Fruit fly (Drosophila melanogaster) whole organism, prepupa: ENCODE measurements around the gene CG15262.

Source experiments
- Blimp-1 ChIP-seq: fragments of 200-800 bp; sonication (Bioruptor generic); optimal IDR thresholded peaks from 3 replicates; lab custom pipeline; 2017; ENCODE audit warnings: missing biosample characterization, missing genetic modification characterization, mild to moderate bottlenecking, moderate library complexity, missing genetic modification reagents
- CG10631 ChIP-seq: fragments of 200-800 bp; sonication (Bioruptor generic); optimal IDR thresholded peaks from 2 replicates; lab custom pipeline; 2016; ENCODE audit warnings: missing biosample characterization, missing genetic modification characterization
- CG10669 ChIP-seq: fragments of 200-800 bp; sonication (Bioruptor generic); optimal IDR thresholded peaks from 3 replicates; lab custom pipeline; 2018; ENCODE audit warnings: missing biosample characterization, mild to moderate bottlenecking, missing genetic modification characterization, moderate library complexity
- CG11294 ChIP-seq: fragments of 200-800 bp; sonication (Bioruptor generic); IDR thresholded peaks from 2 replicates; pipeline ENCODE4 v1.3.6; 2022; ENCODE audit warnings: missing biosample characterization, missing genetic modification characterization
- CG11762 ChIP-seq: fragments of 200-800 bp; sonication (Bioruptor generic); optimal IDR thresholded peaks from 3 replicates; lab custom pipeline; 2016; ENCODE audit warnings: missing biosample characterization, missing genetic modification characterization; ENCODE audit not compliant: insufficient read depth
- CG15336 ChIP-seq: fragments of 200-800 bp; sonication (Bioruptor generic); IDR thresholded peaks from 2 replicates; pipeline ENCODE4 v1.3.6; 2022; ENCODE audit warnings: missing biosample characterization, missing genetic modification characterization
- CG1621 ChIP-seq: fragments of 200-800 bp; sonication (Bioruptor generic); optimal IDR thresholded peaks from 3 replicates; lab custom pipeline; 2018; ENCODE audit warnings: missing biosample characterization, mild to moderate bottlenecking, missing genetic modification characterization
- CG3032 ChIP-seq: fragments of 200-800 bp; optimal IDR thresholded peaks from 2 replicates; lab custom pipeline; 2019; ENCODE audit warnings: missing biosample characterization, mild to moderate bottlenecking, missing genetic modification characterization, moderate library complexity
- CG31627 ChIP-seq: fragments of 200-800 bp; sonication (Bioruptor generic); optimal IDR thresholded peaks from 3 replicates; lab custom pipeline; 2016; ENCODE audit warnings: missing biosample characterization, missing genetic modification characterization
- CG34406 ChIP-seq: fragments of 200-800 bp; sonication (Bioruptor generic); optimal IDR thresholded peaks from 3 replicates; lab custom pipeline; 2016; ENCODE audit warnings: missing biosample characterization, missing genetic modification characterization
- CG4318 ChIP-seq: fragments of 200-800 bp; sonication (Bioruptor generic); optimal IDR thresholded peaks from 3 replicates; lab custom pipeline; 2017; ENCODE audit warnings: missing biosample characterization, mild to moderate bottlenecking, missing genetic modification characterization
- CG6163 ChIP-seq: fragments of 200-800 bp; sonication (Bioruptor generic); IDR thresholded peaks from 3 replicates; pipeline ENCODE4 v1.3.6; 2022; ENCODE audit warnings: missing biosample characterization, missing genetic modification characterization
- CG6276 ChIP-seq: fragments of 200-800 bp; sonication (Bioruptor generic); optimal IDR thresholded peaks from 2 replicates; lab custom pipeline; 2017; ENCODE audit warnings: missing biosample characterization, mild to moderate bottlenecking, missing genetic modification characterization
- CG6792 ChIP-seq: fragments of 200-800 bp; sonication (Bioruptor generic); optimal IDR thresholded peaks from 3 replicates; lab custom pipeline; 2016; ENCODE audit warnings: missing biosample characterization, missing genetic modification characterization
- CG6808 ChIP-seq: fragments of 200-800 bp; sonication (Bioruptor generic); optimal IDR thresholded peaks from 3 replicates; lab custom pipeline; 2017; ENCODE audit warnings: missing biosample characterization, missing genetic modification characterization, mild to moderate bottlenecking, moderate library complexity, missing genetic modification reagents
- CG6854 ChIP-seq: fragments of 200-800 bp; sonication (Bioruptor generic); optimal IDR thresholded peaks from 2 replicates; lab custom pipeline; 2017; ENCODE audit warnings: missing biosample characterization, mild to moderate bottlenecking, missing genetic modification characterization
- CG7368 ChIP-seq: fragments of 200-800 bp; sonication (Bioruptor generic); optimal IDR thresholded peaks from 3 replicates; lab custom pipeline; 2016; ENCODE audit warnings: missing biosample characterization, missing genetic modification characterization
- CG8632 ChIP-seq: fragments of 200-800 bp; sonication (Bioruptor generic); optimal IDR thresholded peaks from 3 replicates; lab custom pipeline; 2016; ENCODE audit warnings: missing biosample characterization, missing genetic modification characterization
- CG9139 ChIP-seq: fragments of 200-800 bp; sonication (Bioruptor generic); optimal IDR thresholded peaks from 3 replicates; lab custom pipeline; 2017; ENCODE audit warnings: missing biosample characterization, mild to moderate bottlenecking, missing genetic modification characterization
- Eip75B ChIP-seq: fragments of 200-800 bp; sonication (Bioruptor generic); optimal IDR thresholded peaks from 3 replicates; lab custom pipeline; 2016; ENCODE audit warnings: missing biosample characterization, missing genetic modification characterization
- Eip78C ChIP-seq: fragments of 200-800 bp; sonication (Bioruptor generic); peaks from one replicate; lab custom pipeline; 2016; ENCODE audit warnings: missing biosample characterization, missing genetic modification characterization
- Ets21C ChIP-seq: fragments of 200-800 bp; sonication (Bioruptor generic); optimal IDR thresholded peaks from 3 replicates; lab custom pipeline; 2016; ENCODE audit warnings: missing biosample characterization, missing genetic modification characterization
- Gug ChIP-seq: fragments of 200-800 bp; sonication (Bioruptor generic); IDR thresholded peaks from 2 replicates; pipeline ENCODE4 v1.3.6; 2022; ENCODE audit warnings: missing biosample characterization, missing genetic modification characterization
- Hr39 ChIP-seq: fragments of 200-800 bp; sonication (Bioruptor generic); optimal IDR thresholded peaks from 2 replicates; lab custom pipeline; 2016; ENCODE audit warnings: missing biosample characterization, missing genetic modification characterization
- Hr4 ChIP-seq: fragments of 200-800 bp; sonication (Bioruptor generic); optimal IDR thresholded peaks from 3 replicates; lab custom pipeline; 2016; ENCODE audit warnings: missing biosample characterization, missing genetic modification characterization
- Lpt ChIP-seq: fragments of 200-800 bp; sonication (Bioruptor generic); optimal IDR thresholded peaks from 3 replicates; lab custom pipeline; 2016; ENCODE audit warnings: missing biosample characterization, missing genetic modification characterization
- Met ChIP-seq: fragments of 200-800 bp; sonication (Bioruptor generic); optimal IDR thresholded peaks from 3 replicates; lab custom pipeline; 2016; ENCODE audit warnings: missing biosample characterization, missing genetic modification characterization
- OdsH ChIP-seq: fragments of 200-800 bp; sonication (Bioruptor generic); optimal IDR thresholded peaks from 3 replicates; lab custom pipeline; 2016; ENCODE audit warnings: missing biosample characterization, missing genetic modification characterization
- Smox ChIP-seq: fragments of 200-800 bp; sonication (Bioruptor generic); optimal IDR thresholded peaks from 3 replicates; lab custom pipeline; 2016; ENCODE audit warnings: missing biosample characterization, missing genetic modification characterization
- Sox15 ChIP-seq: fragments of 200-800 bp; sonication (Bioruptor generic); optimal IDR thresholded peaks from 3 replicates; lab custom pipeline; 2016; ENCODE audit warnings: missing biosample characterization, missing genetic modification characterization
- acj6 ChIP-seq: fragments of 200-800 bp; sonication (Bioruptor generic); optimal IDR thresholded peaks from 3 replicates; lab custom pipeline; 2016; ENCODE audit warnings: missing biosample characterization, missing genetic modification characterization
- cyc ChIP-seq: fragments of 200-800 bp; sonication (Bioruptor generic); optimal IDR thresholded peaks from 3 replicates; lab custom pipeline; 2016; ENCODE audit warnings: missing biosample characterization, missing genetic modification characterization
- dac ChIP-seq: fragments of 200-800 bp; sonication (Bioruptor generic); optimal IDR thresholded peaks from 2 replicates; lab custom pipeline; 2017; ENCODE audit warnings: missing biosample characterization, mild to moderate bottlenecking, missing genetic modification characterization
- dsx ChIP-seq: fragments of 200-800 bp; optimal IDR thresholded peaks from 3 replicates; lab custom pipeline; 2019; ENCODE audit warnings: missing biosample characterization, mild to moderate bottlenecking, missing genetic modification characterization, moderate library complexity; ENCODE audit not compliant: poor library complexity, severe bottlenecking
- esn ChIP-seq: fragments of 200-800 bp; sonication (Bioruptor generic); optimal IDR thresholded peaks from 2 replicates; lab custom pipeline; 2016; ENCODE audit warnings: missing biosample characterization, mild to moderate bottlenecking, missing genetic modification characterization, moderate library complexity
- fd59A ChIP-seq: fragments of 200-800 bp; sonication (Bioruptor generic); optimal IDR thresholded peaks from 2 replicates; lab custom pipeline; 2017; ENCODE audit warnings: missing biosample characterization, mild to moderate bottlenecking, missing genetic modification characterization, missing genetic modification reagents
- fkh ChIP-seq: fragments of 200-800 bp; sonication (Bioruptor generic); optimal IDR thresholded peaks from 3 replicates; lab custom pipeline; 2017; ENCODE audit warnings: missing biosample characterization, mild to moderate bottlenecking, missing genetic modification characterization, moderate library complexity
- lz ChIP-seq: fragments of 200-800 bp; sonication (Bioruptor generic); optimal IDR thresholded peaks from 3 replicates; lab custom pipeline; 2016; ENCODE audit warnings: missing biosample characterization, missing genetic modification characterization
- pdm3 ChIP-seq: fragments of 200-800 bp; sonication (Bioruptor generic); optimal IDR thresholded peaks from 3 replicates; lab custom pipeline; 2016; ENCODE audit warnings: missing biosample characterization, missing genetic modification characterization
- spab ChIP-seq: fragments of 200-800 bp; sonication (Bioruptor generic); optimal IDR thresholded peaks from 2 replicates; lab custom pipeline; 2017; ENCODE audit warnings: missing biosample characterization, mild to moderate bottlenecking, missing genetic modification characterization, missing genetic modification reagents
- ss ChIP-seq, 2 experiments: fragments of 200-800 bp; sonication (Bioruptor generic); optimal IDR thresholded peaks; 2 replicates in 1 of 2; 3 replicates in 1 of 2; lab custom pipeline; 2017 to 2018; ENCODE audit warnings: mild to moderate bottlenecking in 2 of 2, missing biosample characterization in 2 of 2, missing genetic modification characterization in 2 of 2, moderate library complexity in 1 of 2
- svp ChIP-seq: fragments of 200-800 bp; sonication (Bioruptor generic); peaks from one replicate; lab custom pipeline; 2016; ENCODE audit warnings: missing biosample characterization, missing genetic modification characterization
- vri ChIP-seq: fragments of 200-800 bp; sonication (Bioruptor generic); optimal IDR thresholded peaks from 3 replicates; lab custom pipeline; 2016; ENCODE audit warnings: missing biosample characterization, mild to moderate bottlenecking, missing genetic modification characterization

CG15262 gene

dm6 chr2L:15323196-15323595 is 25.6 kb downstream of the CG15262 start:
- TF ChIP-seq CG6792 (no peak), Blimp-1 (no peak), CG8632 (GFP tag; lab: Kevin White, UChicago) (no peak), CG9139 (no peak), Ets21C (GFP tag; lab: Kevin White, UChicago) (no peak), CG6163 (GFP tag; lab: Robert Waterston, UW) (no peak)

DNA sequence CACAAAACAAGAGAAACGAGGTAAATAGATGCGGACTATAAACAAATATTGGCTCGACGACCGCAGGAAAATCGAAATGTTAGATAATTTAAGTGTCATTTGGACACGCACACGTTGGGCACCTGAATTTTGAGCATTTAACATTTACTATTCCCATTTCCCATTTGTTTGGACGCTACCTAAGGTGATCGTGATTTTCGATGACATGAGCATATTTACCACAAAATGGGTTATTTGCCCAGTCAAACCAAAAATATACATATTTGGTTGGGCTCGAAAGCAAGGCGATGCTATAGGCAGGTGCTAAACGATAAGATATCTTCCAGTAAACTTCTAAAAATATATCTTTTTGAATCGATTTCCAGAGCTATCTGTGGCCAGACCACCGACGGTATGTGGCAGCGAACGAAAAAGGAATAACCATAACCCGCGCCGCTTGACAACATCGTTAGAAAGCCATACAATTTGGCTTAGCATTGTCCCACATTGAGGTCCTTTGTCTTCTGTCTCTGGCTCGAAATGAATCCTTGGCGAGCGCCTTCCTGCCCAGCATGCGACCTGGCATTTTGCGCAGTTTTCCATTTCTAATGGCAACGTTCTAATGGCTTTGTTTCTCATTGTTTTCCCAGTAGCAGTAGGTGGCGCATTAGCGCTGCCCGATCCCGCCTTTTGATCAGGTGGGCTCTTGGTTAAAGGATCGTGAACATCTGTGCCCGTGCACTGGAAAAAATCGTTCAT is 26.7 kb downstream of the CG15262 start:
- peak; percentile 83 for TF ChIP-seq fkh
- TF ChIP-seq fd59A (GFP tag; lab: Kevin White, UChicago) = no peak

dm6 chr2L:15325555-15326285 is 28.1 kb downstream of the CG15262 start:
- TF ChIP-seq CG11762 (GFP tag; lab: Kevin White, UChicago) (no peak), vri (GFP tag; lab: Kevin White, UChicago) (peak; percentile 0), CG3032 (tag; lab: Kevin White, UChicago) (no peak), Eip78C (GFP tag; lab: Kevin White, UChicago) (peak; percentile 54), svp (GFP tag; lab: Kevin White, UChicago) (peak; percentile 56), Smox (GFP tag; lab: Kevin White, UChicago) (peak; percentile 20), CG6808 (no peak), Met (GFP tag; lab: Kevin White, UChicago) (peak; percentile 9), CG34406 (no peak), Lpt (GFP tag; lab: Kevin White, UChicago) (no peak), CG6163 (GFP tag; lab: Robert Waterston, UW) (no peak), CG10669 (GFP tag; lab: Kevin White, UChicago) (no peak), fd59A (GFP tag; lab: Kevin White, UChicago) (no peak), CG6792 (no peak), CG15336 (no peak), Gug (GFP tag; lab: Robert Waterston, UW) (no peak), OdsH (GFP tag; lab: Kevin White, UChicago) (peak; percentile 14), CG1621 (tag; lab: Kevin White, UChicago) (no peak), Hr4 (GFP tag; lab: Kevin White, UChicago) (no peak), Hr39 (GFP tag; lab: Kevin White, UChicago) (peak; percentile 6), esn (GFP tag; lab: Kevin White, UChicago) (peak; percentile 16)

DNA sequence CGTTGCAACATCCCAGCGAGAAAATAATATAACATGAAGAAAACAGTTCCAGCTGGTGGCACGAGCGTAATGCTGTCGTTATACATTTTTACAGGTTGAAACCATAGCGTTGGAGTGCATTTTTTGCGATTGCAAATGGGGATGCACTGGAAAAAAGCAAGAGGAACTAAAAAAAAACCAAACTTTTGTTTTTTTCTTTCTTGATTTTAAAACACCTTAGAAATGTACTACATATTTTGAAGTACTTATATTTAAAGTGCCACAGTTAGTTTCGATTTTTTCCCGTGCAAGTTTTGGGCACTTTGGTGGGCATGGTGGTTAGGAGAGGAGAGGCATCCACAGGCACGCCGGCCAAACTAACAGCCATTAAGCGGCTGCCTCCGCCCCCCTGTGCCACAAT is 30.4 kb downstream of the CG15262 start:
- peak; percentile 22 for TF ChIP-seq CG6276 (GFP tag; lab: Kevin White, UChicago)
- no peak for TF ChIP-seq Sox15
- TF ChIP-seq CG31627 (GFP tag; lab: Kevin White, UChicago) = peak; percentile 64
- peak; percentile 3 for TF ChIP-seq CG34406
- no peak for TF ChIP-seq CG6854 (GFP tag; lab: Kevin White, UChicago)
- TF ChIP-seq CG6792 = peak; percentile 3
- peak; percentile 29 for TF ChIP-seq Ets21C (GFP tag; lab: Kevin White, UChicago)
- TF ChIP-seq spab (GFP tag; lab: Kevin White, UChicago) = no peak
- TF ChIP-seq dac (GFP tag; lab: Kevin White, UChicago) = no peak
- TF ChIP-seq CG4318 = peak; percentile 40
- TF ChIP-seq Eip75B = no peak
- peak; percentile 7 for TF ChIP-seq OdsH (GFP tag; lab: Kevin White, UChicago)
- TF ChIP-seq pdm3 = no peak
- peak; percentile 16 for TF ChIP-seq acj6
- no peak for TF ChIP-seq CG10631 (GFP tag; lab: Kevin White, UChicago)
- TF ChIP-seq fkh = no peak
- peak; percentile 23 for TF ChIP-seq lz
- peak; percentile 66 for TF ChIP-seq esn (GFP tag; lab: Kevin White, UChicago)
- TF ChIP-seq CG11294 (GFP tag; lab: Robert Waterston, UW) = no peak
- no peak for TF ChIP-seq dsx (GFP tag; lab: Kevin White, UChicago)
- peak; percentile 16 for TF ChIP-seq Smox (GFP tag; lab: Kevin White, UChicago)
- TF ChIP-seq ss (GFP tag; optimal IDR thresholded peaks at IDR 0.05; lab: Kevin White, UChicago) = no peak
- TF ChIP-seq cyc (GFP tag; lab: Kevin White, UChicago) = peak; percentile 46
- TF ChIP-seq CG7368 (GFP tag; lab: Kevin White, UChicago) = no peak
- no peak for TF ChIP-seq Blimp-1
